Worm (Caenorhabditis elegans): Measurements from ENCODE around the gene srz-103.

srz-103 gene

ce11 chrV:16627962-16628361 is 51.2 kb downstream of the srz-103 start, which contains the start of gene oac-53:
Gene oac-53, minus strand, starts transcription at chrV:16627970.
- no peak for TF ChIP-seq ceh-43 (GFP tag; optimal IDR thresholded peaks at IDR 0.05)
- no peak for TF ChIP-seq mep-1 (tag; optimal IDR thresholded peaks at IDR 0.05)
- TF ChIP-seq nhr-12 (tag; optimal IDR thresholded peaks at IDR 0.05): no peak
- no peak for TF ChIP-seq nhr-2 (tag; optimal IDR thresholded peaks at IDR 0.05)
- TF ChIP-seq flh-1 (GFP tag; optimal IDR thresholded peaks at IDR 0.05): no peak
- TF ChIP-seq lsy-2 (tag; optimal IDR thresholded peaks at IDR 0.05): no peak

Measured in whole organism, mixed stage, embryonic.